Worm (Caenorhabditis elegans) whole organism, L4 larva: Measurements from ENCODE around the gene iars-1.

Experiments
- D1046.2 ChIP-seq: fragments of 200-800 bp; sonication (Bioruptor generic); IDR thresholded peaks from 2 replicates; pipeline ENCODE4 v1.3.6; 2022; ENCODE audit warnings: missing genetic modification characterization, missing compliant biosample characterization
- F10B5.3 ChIP-seq: sonication (generic microtip); optimal IDR thresholded peaks from 2 replicates; lab custom pipeline; 2016; ENCODE audit warnings: mild to moderate bottlenecking, missing genetic modification characterization, missing compliant biosample characterization
- F26F4.8 ChIP-seq: fragments of 200-800 bp; sonication (Bioruptor generic); conservative IDR thresholded peaks from 2 replicates; pipeline ENCODE4 v1.3.6; 2022; ENCODE audit warnings: missing genetic modification characterization, missing compliant biosample characterization
- F37D6.2 ChIP-seq: sonication (generic microtip); optimal IDR thresholded peaks from 2 replicates; lab custom pipeline; 2016; ENCODE audit warnings: mild to moderate bottlenecking, missing genetic modification characterization, missing compliant biosample characterization
- Y105C5A.15 ChIP-seq: fragments of 200-800 bp; sonication (Bioruptor generic); IDR thresholded peaks from 2 replicates; pipeline ENCODE4 v1.3.6; 2022; ENCODE audit warnings: missing genetic modification characterization, missing compliant biosample characterization
- Y75B8A.6 ChIP-seq: fragments of 200-800 bp; sonication (Bioruptor generic); IDR thresholded peaks from 2 replicates; pipeline ENCODE4 v1.3.6; 2022; ENCODE audit warnings: missing genetic modification reagents, missing genetic modification characterization, missing compliant biosample characterization
- ZK337.2 ChIP-seq: fragments of 200-800 bp; sonication (Bioruptor generic); IDR thresholded peaks from 2 replicates; pipeline ENCODE4 v1.3.6; 2022; ENCODE audit warnings: missing genetic modification reagents, missing genetic modification characterization, missing compliant biosample characterization
- ZK546.5 ChIP-seq, 2 experiments: sonication (generic microtip); optimal IDR thresholded peaks; 2 replicates each; lab custom pipeline; 2017; ENCODE audit warnings: missing biosample characterization in 2 of 2, missing genetic modification characterization in 2 of 2
- aha-1 ChIP-seq: fragments of 150-350 bp; peaks from one replicate; lab custom pipeline; 2014; ENCODE audit warnings: missing biosample characterization, missing genetic modification characterization
- aly-2 ChIP-seq: sonication (generic microtip); optimal IDR thresholded peaks from 2 replicates; lab custom pipeline; 2018; ENCODE audit warnings: missing biosample characterization, missing genetic modification characterization
- ceh-20 ChIP-seq: fragments of 200-800 bp; sonication (Bioruptor generic); IDR thresholded peaks from 2 replicates; pipeline ENCODE4 v1.3.6; 2022; ENCODE audit warnings: missing genetic modification reagents, missing genetic modification characterization, missing compliant biosample characterization
- ceh-28 ChIP-seq: fragments of 150-350 bp; optimal IDR thresholded peaks from 2 replicates; lab custom pipeline; 2014; ENCODE audit warnings: missing biosample characterization, missing genetic modification reagents, missing genetic modification characterization
- ctbp-1 ChIP-seq: fragments of 200-800 bp; sonication (Bioruptor generic); IDR thresholded peaks from 2 replicates; pipeline ENCODE4 v1.3.6; 2022; ENCODE audit warnings: missing genetic modification reagents, missing genetic modification characterization, missing compliant biosample characterization
- daf-12 ChIP-seq: fragments of 150-350 bp; optimal IDR thresholded peaks from 2 replicates; lab custom pipeline; 2014; ENCODE audit warnings: missing biosample characterization, missing genetic modification reagents, missing genetic modification characterization
- dmd-6 ChIP-seq: fragments of 200-800 bp; sonication (Bioruptor generic); IDR thresholded peaks from 2 replicates; pipeline ENCODE4 v1.3.6; 2022; ENCODE audit warnings: missing genetic modification reagents, missing genetic modification characterization, missing compliant biosample characterization
- dve-1 ChIP-seq: sonication (generic microtip); optimal IDR thresholded peaks from 2 replicates; lab custom pipeline; 2017; ENCODE audit warnings: antibody characterized with exemption, mild to moderate bottlenecking, missing genetic modification characterization, missing compliant biosample characterization; ENCODE audit not compliant: insufficient read depth
- egl-43 ChIP-seq: fragments of 200-800 bp; sonication (Bioruptor generic); IDR thresholded peaks from 2 replicates; pipeline ENCODE4 v1.3.6; 2022; ENCODE audit warnings: missing genetic modification reagents, missing genetic modification characterization, missing compliant biosample characterization
- fos-1 ChIP-seq: fragments of 150-350 bp; optimal IDR thresholded peaks from 2 replicates; lab custom pipeline; 2014; ENCODE audit warnings: missing biosample characterization, missing genetic modification characterization
- gei-8 ChIP-seq: fragments of 200-800 bp; sonication (Bioruptor generic); optimal IDR thresholded peaks from 2 replicates; lab custom pipeline; 2018; ENCODE audit warnings: mild to moderate bottlenecking, missing genetic modification characterization, missing compliant biosample characterization
- hif-1 ChIP-seq, 2 experiments: sonication (generic microtip); optimal IDR thresholded peaks; 2 replicates each; lab custom pipeline; 2016 to 2017; ENCODE audit warnings: missing compliant biosample characterization in 2 of 2, missing genetic modification characterization in 2 of 2, missing genetic modification reagents in 2 of 2, missing genotype in 2 of 2, mild to moderate bottlenecking in 1 of 2
- hlh-11 ChIP-seq: fragments of 200-800 bp; sonication (Bioruptor generic); optimal IDR thresholded peaks from 2 replicates; lab custom pipeline; 2018; ENCODE audit warnings: mild to moderate bottlenecking, missing genetic modification characterization, missing compliant biosample characterization
- hlh-30 ChIP-seq: sonication (generic microtip); optimal IDR thresholded peaks from 2 replicates; lab custom pipeline; 2017; ENCODE audit warnings: antibody characterized with exemption, mild to moderate bottlenecking, missing genetic modification characterization, missing compliant biosample characterization; ENCODE audit not compliant: insufficient read depth
- hmg-1.1 ChIP-seq: fragments of 200-800 bp; sonication (Bioruptor generic); IDR thresholded peaks from 2 replicates; pipeline ENCODE4 v1.3.6; 2022; ENCODE audit warnings: missing genetic modification reagents, missing genetic modification characterization, missing compliant biosample characterization
- lin-13 ChIP-seq: fragments of 150-350 bp; optimal IDR thresholded peaks from 2 replicates; lab custom pipeline; 2014; ENCODE audit warnings: missing biosample characterization, missing genetic modification reagents, missing genetic modification characterization
- lin-29 ChIP-seq: fragments of 200-800 bp; sonication (Bioruptor generic); IDR thresholded peaks from 2 replicates; pipeline ENCODE4 v1.3.6; 2022; ENCODE audit warnings: missing genetic modification reagents, missing genetic modification characterization, missing compliant biosample characterization
- lsy-2 ChIP-seq, 2 experiments: fragments of 150-350 bp in 1 of 2; sonication (generic microtip) in 1 of 2; optimal IDR thresholded peaks; 2 replicates each; lab custom pipeline; 2014 to 2017; ENCODE audit warnings: missing biosample characterization in 2 of 2, missing genetic modification characterization in 2 of 2
- madf-9 ChIP-seq: fragments of 200-800 bp; sonication (Bioruptor generic); conservative IDR thresholded peaks from 2 replicates; pipeline ENCODE4 v1.3.6; 2022; ENCODE audit warnings: missing genetic modification reagents, missing genetic modification characterization, missing compliant biosample characterization
- mes-2 ChIP-seq: sonication (generic microtip); optimal IDR thresholded peaks from 2 replicates; lab custom pipeline; 2016; ENCODE audit warnings: missing genotype, mild to moderate bottlenecking, missing genetic modification characterization, missing compliant biosample characterization; ENCODE audit not compliant: poor library complexity, severe bottlenecking
- mxl-3 ChIP-seq: fragments of 200-800 bp; sonication (Bioruptor generic); optimal IDR thresholded peaks from 2 replicates; lab custom pipeline; 2018; ENCODE audit warnings: mild to moderate bottlenecking, missing genetic modification characterization, missing compliant biosample characterization
- nhr-102 ChIP-seq: sonication (generic microtip); optimal IDR thresholded peaks from 2 replicates; lab custom pipeline; 2016; ENCODE audit warnings: mild to moderate bottlenecking, missing genetic modification characterization, moderate library complexity, missing compliant biosample characterization
- nhr-25 ChIP-seq: sonication (generic microtip); optimal IDR thresholded peaks from 2 replicates; lab custom pipeline; 2017; ENCODE audit warnings: missing genetic modification characterization, mild to moderate bottlenecking, missing compliant biosample characterization, antibody characterized with exemption, moderate library complexity, borderline replicate concordance; ENCODE audit not compliant: insufficient read depth
- nhr-41 ChIP-seq: fragments of 200-800 bp; sonication (Bioruptor generic); IDR thresholded peaks from 2 replicates; pipeline ENCODE4 v1.3.6; 2022; ENCODE audit warnings: missing genetic modification reagents, missing genetic modification characterization, missing compliant biosample characterization
- nhr-6 ChIP-seq: fragments of 150-350 bp; optimal IDR thresholded peaks from 2 replicates; lab custom pipeline; 2014; ENCODE audit warnings: missing biosample characterization, missing genetic modification characterization
- nhr-76 ChIP-seq: fragments of 150-350 bp; optimal IDR thresholded peaks from 2 replicates; lab custom pipeline; 2014; ENCODE audit warnings: missing biosample characterization, missing genetic modification characterization
- php-3 ChIP-seq: fragments of 200-800 bp; sonication (Bioruptor generic); IDR thresholded peaks from 2 replicates; pipeline ENCODE4 v1.3.6; 2022; ENCODE audit warnings: missing genetic modification reagents, missing genetic modification characterization, missing compliant biosample characterization
- pqm-1 ChIP-seq: sonication (generic microtip); optimal IDR thresholded peaks from 2 replicates; lab custom pipeline; 2017; ENCODE audit warnings: missing biosample characterization, missing genetic modification characterization
- saeg-2 ChIP-seq: fragments of 200-800 bp; sonication (Bioruptor generic); IDR thresholded peaks from 2 replicates; pipeline ENCODE4 v1.3.6; 2022; ENCODE audit warnings: missing genetic modification reagents, missing genetic modification characterization, missing compliant biosample characterization
- spr-3 ChIP-seq: fragments of 200-800 bp; sonication (Bioruptor generic); optimal IDR thresholded peaks from 2 replicates; lab custom pipeline; 2018; ENCODE audit warnings: mild to moderate bottlenecking, missing genetic modification characterization, missing compliant biosample characterization
- unc-39 ChIP-seq: sonication (generic microtip); optimal IDR thresholded peaks from 2 replicates; lab custom pipeline; 2017; ENCODE audit warnings: missing biosample characterization, missing genetic modification characterization
- unc-62 ChIP-seq, 3 experiments: fragments of 150-350 bp in 1 of 3; sonication (generic microtip); optimal IDR thresholded peaks in 2 of 3; peaks in 1 of 3; 1 replicate in 1 of 3; 2 replicates in 2 of 3; lab custom pipeline; 2014 to 2017; ENCODE audit warnings: missing biosample characterization in 3 of 3, missing genetic modification characterization in 3 of 3, missing genetic modification reagents in 3 of 3, missing genotype in 1 of 3
- zag-1 ChIP-seq: fragments of 150-350 bp; optimal IDR thresholded peaks from 2 replicates; lab custom pipeline; 2014; ENCODE audit warnings: missing biosample characterization, missing genetic modification characterization
- ztf-11 ChIP-seq: fragments of 150-350 bp; optimal IDR thresholded peaks from 2 replicates; lab custom pipeline; 2014; ENCODE audit warnings: missing biosample characterization, missing genetic modification characterization

The iars-1 gene

ce11 chrIV:10409377-10409776 lies 41.0 kb downstream of the iars-1 start, which contains the start of gene rfk-1:
rfk-1 (minus strand) TSS chrIV:10409477.
- no peak for TF ChIP-seq nhr-25 (tag; lab: Kevin White, UChicago)

ce11 chrIV:10413828-10414227 lies 45.4 kb downstream of the iars-1 start, which contains the start of gene R10H10.7:
R10H10.7 (minus strand) TSS chrIV:10413928.
- no peak for TF ChIP-seq nhr-102 (tag; lab: Kevin White, UChicago)
- no peak for TF ChIP-seq ZK337.2 (GFP tag; lab: Robert Waterston, UW)
- no peak for TF ChIP-seq lin-13
- TF ChIP-seq F37D6.2 (tag; lab: Kevin White, UChicago), result no peak
- no peak for TF ChIP-seq fos-1 (tag; lab: Kevin White, UChicago)
- TF ChIP-seq aha-1, result peak; percentile 26
- no peak for TF ChIP-seq D1046.2 (GFP tag; lab: Robert Waterston, UW)

- TF ChIP-seq ZK337.2 (GFP tag; lab: Robert Waterston, UW) (no peak), ztf-11 (tag; lab: Kevin White, UChicago) (no peak), spr-3 (GFP tag; lab: Kevin White, UChicago) (no peak), aly-2 (tag; lab: Kevin White, UChicago) (no peak), nhr-76 (tag; lab: Kevin White, UChicago) (no peak), F10B5.3 (tag; lab: Kevin White, UChicago) (no peak), hlh-11 (tag; lab: Kevin White, UChicago) (no peak)
- TF ChIP-seq, all 104 proteins: peak for 0
These were observed 49.4 kb downstream of the iars-1 start, which contains the start of gene F13B12.6 for ce11 chrIV:10417781-10418180. F13B12.6 (minus strand) TSS chrIV:10417881.

- peak; percentile 16 for TF ChIP-seq hlh-30 (tag; lab: Kevin White, UChicago)
- no peak for TF ChIP-seq Y75B8A.6 (GFP tag; lab: Robert Waterston, UW)
- peak in 1 of 2 experiments; percentile 85 for TF ChIP-seq unc-62 (GFP tag; optimal IDR thresholded peaks at IDR 0.05 in 1 of 2; lab: Kevin White, UChicago)
- TF ChIP-seq unc-62 (tag; optimal IDR thresholded peaks at IDR 0.05; lab: Kevin White, UChicago), result no peak
- TF ChIP-seq, all 104 proteins: peak for 2
These were observed 51.5 kb downstream of the iars-1 start for ce11 chrIV:10419896-10420295.

- no peak for TF ChIP-seq hif-1 (tag; optimal IDR thresholded peaks at IDR 0.05; lab: Kevin White, UChicago)
- no peak for TF ChIP-seq ceh-28 (tag; lab: Kevin White, UChicago)
- TF ChIP-seq dve-1, result peak; percentile 22
- no peak for TF ChIP-seq unc-39
- TF ChIP-seq php-3 (GFP tag; lab: Robert Waterston, UW), result peak; percentile 71
- no peak for TF ChIP-seq ZK546.5 (tag; optimal IDR thresholded peaks at IDR 0.05; lab: Kevin White, UChicago)
- TF ChIP-seq hlh-11 (tag; lab: Kevin White, UChicago), result peak; percentile 29
- no peak for TF ChIP-seq F26F4.8 (GFP tag; lab: Robert Waterston, UW)
- no peak for TF ChIP-seq madf-9
- no peak for TF ChIP-seq gei-8
- TF ChIP-seq ctbp-1 (GFP tag; lab: Robert Waterston, UW), result no peak
- TF ChIP-seq ceh-20 (GFP tag; lab: Robert Waterston, UW), result no peak
- no peak for TF ChIP-seq lin-29 (GFP tag; lab: Robert Waterston, UW)
- no peak for TF ChIP-seq spr-3 (GFP tag; lab: Kevin White, UChicago)
- no peak for TF ChIP-seq saeg-2 (GFP tag; lab: Robert Waterston, UW)
- peak; percentile 57 for TF ChIP-seq dmd-6 (GFP tag; lab: Robert Waterston, UW)
- TF ChIP-seq hlh-30 (tag; lab: Kevin White, UChicago), result no peak
- TF ChIP-seq egl-43 (GFP tag; lab: Robert Waterston, UW), result no peak
- TF ChIP-seq lin-13, result no peak
- TF ChIP-seq Y105C5A.15 (GFP tag; lab: Robert Waterston, UW), result no peak
- no peak for TF ChIP-seq daf-12 (tag; lab: Kevin White, UChicago)
- TF ChIP-seq hmg-1.1 (GFP tag; lab: Robert Waterston, UW), result no peak
- TF ChIP-seq nhr-41 (GFP tag; lab: Robert Waterston, UW), result no peak
- peak; percentile 1 for TF ChIP-seq nhr-6 (tag; lab: Kevin White, UChicago)
- no peak for TF ChIP-seq ztf-11 (tag; lab: Kevin White, UChicago)
- no peak for TF ChIP-seq mes-2
- TF ChIP-seq lsy-2 (tag; optimal IDR thresholded peaks at IDR 0.05; lab: Kevin White, UChicago), result no peak
- TF ChIP-seq zag-1 (tag; lab: Kevin White, UChicago), result no peak
- peak; percentile 36 for TF ChIP-seq mxl-3 (GFP tag; lab: Kevin White, UChicago)
- TF ChIP-seq pqm-1 (tag; lab: Kevin White, UChicago), result peak; percentile 14
These were observed 52.0 kb downstream of the iars-1 start for ce11 chrIV:10420440-10420839.
